Worm (Caenorhabditis elegans) whole organism, midembryonic: ENCODE data around the gene mrpl-41.
A peak's percentile ranks its signal among the peaks of the same experiment; 100 is the strongest.

Experiments
- T22C8.4 ChIP-seq: fragments of 200-800 bp; sonication (Bioruptor generic); IDR thresholded peaks from 2 replicates; pipeline ENCODE4 v1.3.6; 2022; ENCODE audit warnings: missing genetic modification characterization, missing compliant biosample characterization
- cog-1 ChIP-seq: sonication (generic microtip); optimal IDR thresholded peaks from 2 replicates; lab custom pipeline; 2016; ENCODE audit warnings: missing genetic modification characterization, missing compliant biosample characterization
- flt-1 ChIP-seq: fragments of 200-800 bp; sonication (Bioruptor generic); IDR thresholded peaks from 2 replicates; pipeline ENCODE4 v1.3.6; 2022; ENCODE audit warnings: missing genetic modification characterization, missing compliant biosample characterization
- klf-2 ChIP-seq: fragments of 200-800 bp; sonication (Bioruptor generic); conservative IDR thresholded peaks from 2 replicates; pipeline ENCODE4 v1.3.6; 2022; ENCODE audit warnings: missing genetic modification reagents, missing genetic modification characterization, missing compliant biosample characterization
- med-1 ChIP-seq: sonication (generic microtip); optimal IDR thresholded peaks from 2 replicates; lab custom pipeline; 2017; ENCODE audit warnings: missing genetic modification characterization, mild to moderate bottlenecking, missing compliant biosample characterization, antibody characterized with exemption, missing genetic modification reagents; ENCODE audit not compliant: insufficient read depth
- ref-1 ChIP-seq: fragments of 200-800 bp; sonication (Bioruptor generic); conservative IDR thresholded peaks from 2 replicates; pipeline ENCODE4 v1.3.6; 2022; ENCODE audit warnings: missing genetic modification reagents, missing genetic modification characterization, missing compliant biosample characterization
- tab-1 ChIP-seq: fragments of 200-800 bp; sonication (Bioruptor generic); IDR thresholded peaks from 2 replicates; pipeline ENCODE4 v1.3.6; 2022; ENCODE audit warnings: missing genetic modification characterization, missing compliant biosample characterization
- ztf-23 ChIP-seq: fragments of 200-800 bp; sonication (Bioruptor generic); IDR thresholded peaks from 2 replicates; pipeline ENCODE4 v1.3.6; 2022; ENCODE audit warnings: missing genetic modification reagents, missing genetic modification characterization, missing compliant biosample characterization
- ztf-29 ChIP-seq: fragments of 200-800 bp; sonication (Bioruptor generic); IDR thresholded peaks from 2 replicates; pipeline ENCODE4 v1.3.6; 2022; ENCODE audit warnings: missing genetic modification reagents, missing genetic modification characterization, missing compliant biosample characterization

mrpl-41 gene

DNA sequence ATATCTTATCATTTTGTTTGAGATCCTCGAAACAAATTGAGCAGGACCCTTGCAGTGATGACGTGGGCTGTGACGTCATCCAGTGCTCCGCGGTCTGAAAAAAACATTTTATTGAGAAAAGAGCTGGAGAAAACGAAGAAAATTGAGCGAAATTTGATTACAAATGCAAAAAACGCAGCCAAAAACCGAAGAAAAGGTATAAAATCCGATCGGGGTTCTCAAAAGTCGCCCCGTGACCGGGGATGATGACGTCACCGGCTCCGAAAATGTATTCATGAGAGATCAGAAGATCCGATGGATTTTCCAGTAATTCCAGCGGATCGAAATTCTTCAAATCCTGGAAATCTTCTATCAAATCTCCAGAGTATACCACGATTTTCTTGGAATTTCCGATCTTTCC lies 6.3 kb upstream of the mrpl-41 start, which contains the start of gene trul-1:
Gene trul-1 (minus strand): TSS at position 101 of the 400 bp plus-strand sequence.
- no peak for TF ChIP-seq klf-2
- TF ChIP-seq ref-1 (GFP tag; lab: Robert Waterston, UW): no peak
- TF ChIP-seq ztf-23 (GFP tag; lab: Robert Waterston, UW): no peak
- TF ChIP-seq cog-1 (tag; lab: Kevin White, UChicago): no peak
- no peak for TF ChIP-seq tab-1 (GFP tag; lab: Robert Waterston, UW)
- TF ChIP-seq flt-1 (GFP tag; lab: Robert Waterston, UW): no peak
- TF ChIP-seq ztf-29 (GFP tag; lab: Robert Waterston, UW): no peak
- TF ChIP-seq med-1 (GFP tag; lab: Kevin White, UChicago): no peak
- TF ChIP-seq T22C8.4: no peak

ce11 chrII:283594-283993 lies 5.1 kb upstream of the mrpl-41 start, which contains the start of gene B0432.9:
Gene B0432.9 (minus strand): TSS chrII:283694.
- no peak for TF ChIP-seq tab-1 (GFP tag; lab: Robert Waterston, UW)
- TF ChIP-seq ztf-23 (GFP tag; lab: Robert Waterston, UW): no peak
- no peak for TF ChIP-seq med-1 (GFP tag; lab: Kevin White, UChicago)
- TF ChIP-seq T22C8.4: no peak
- TF ChIP-seq ztf-29 (GFP tag; lab: Robert Waterston, UW): no peak
- TF ChIP-seq ref-1 (GFP tag; lab: Robert Waterston, UW): no peak
- no peak for TF ChIP-seq flt-1 (GFP tag; lab: Robert Waterston, UW)
- no peak for TF ChIP-seq klf-2
- TF ChIP-seq cog-1 (tag; lab: Kevin White, UChicago): no peak

- TF ChIP-seq klf-2 (no peak), tab-1 (GFP tag; lab: Robert Waterston, UW) (no peak), cog-1 (tag; lab: Kevin White, UChicago) (peak; percentile 29), ref-1 (GFP tag; lab: Robert Waterston, UW) (no peak), ztf-23 (GFP tag; lab: Robert Waterston, UW) (no peak), flt-1 (GFP tag; lab: Robert Waterston, UW) (no peak)
Observed at ce11 chrII:285627-286550, 2.9 kb upstream of the mrpl-41 start, which contains the start of gene B0432.10. Gene B0432.10 (minus strand): TSS chrII:286275.

- TF ChIP-seq ref-1 (GFP tag; lab: Robert Waterston, UW) (no peak), ztf-29 (GFP tag; lab: Robert Waterston, UW) (no peak), klf-2 (no peak), flt-1 (GFP tag; lab: Robert Waterston, UW) (no peak), ztf-23 (GFP tag; lab: Robert Waterston, UW) (no peak), med-1 (GFP tag; lab: Kevin White, UChicago) (no peak), T22C8.4 (0 out of 2 replicates have a peak, but pooled peaks have one; percentile 20), cog-1 (tag; lab: Kevin White, UChicago) (no peak)
Observed at ce11 chrII:286551-286724, 2.3 kb upstream of the mrpl-41 start, which contains the start of gene misc-1. Gene misc-1 (plus strand): TSS chrII:286625.

DNA sequence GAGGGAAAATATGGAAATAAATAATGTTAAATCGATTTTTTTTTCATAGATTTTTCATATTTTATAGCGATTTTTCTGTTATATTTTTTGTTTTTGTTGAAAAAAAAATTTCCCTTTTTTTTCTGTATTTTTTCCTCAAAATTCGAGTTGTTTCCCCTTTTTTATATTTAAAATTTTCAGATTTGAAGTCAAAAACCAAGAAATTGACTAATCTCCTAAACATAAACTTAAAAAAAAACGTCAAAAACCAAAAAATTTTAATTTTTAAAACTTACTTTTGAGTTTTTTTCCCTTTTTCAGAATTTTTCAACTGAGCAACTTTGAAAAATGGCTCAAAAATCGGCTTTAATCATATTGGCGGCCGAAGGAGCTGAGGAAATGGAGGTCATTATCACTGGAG lies 1.5 kb downstream of the mrpl-41 start, which contains the start of gene djr-1.1:
Gene djr-1.1 (plus strand): TSS at position 301 of the 400 bp plus-strand sequence.
- TF ChIP-seq ref-1 (GFP tag; lab: Robert Waterston, UW) (no peak), med-1 (GFP tag; lab: Kevin White, UChicago) (no peak), tab-1 (GFP tag; lab: Robert Waterston, UW) (no peak), flt-1 (GFP tag; lab: Robert Waterston, UW) (no peak), ztf-29 (GFP tag; lab: Robert Waterston, UW) (no peak), cog-1 (tag; lab: Kevin White, UChicago) (no peak), klf-2 (no peak), T22C8.4 (no peak), ztf-23 (GFP tag; lab: Robert Waterston, UW) (no peak)

DNA sequence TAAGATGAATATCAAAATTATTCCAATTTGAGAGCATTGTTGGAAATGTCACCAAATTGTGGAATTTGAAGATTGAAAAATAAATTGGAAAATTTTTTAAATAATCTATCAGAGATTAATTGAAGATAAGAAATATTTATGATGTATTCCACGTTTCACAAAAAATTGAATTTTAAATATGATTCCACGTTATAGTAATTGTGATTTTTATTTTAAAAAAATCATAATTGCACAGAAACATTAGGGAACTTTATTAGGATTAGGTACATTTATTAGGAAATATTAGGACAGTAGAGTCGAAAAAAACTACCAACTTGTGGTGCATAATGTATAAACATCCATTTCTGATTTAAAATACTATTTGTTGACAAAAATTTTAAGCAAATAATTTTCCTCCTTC lies 5.9 kb downstream of the mrpl-41 start, which contains the start of gene B0432.11:
Gene B0432.11 (minus strand): TSS at position 101 of the 400 bp plus-strand sequence.
- TF ChIP-seq ref-1 (GFP tag; lab: Robert Waterston, UW) (no peak), flt-1 (GFP tag; lab: Robert Waterston, UW) (no peak), klf-2 (no peak), ztf-29 (GFP tag; lab: Robert Waterston, UW) (no peak), med-1 (GFP tag; lab: Kevin White, UChicago) (no peak), T22C8.4 (no peak), tab-1 (GFP tag; lab: Robert Waterston, UW) (no peak)

- TF ChIP-seq cog-1 (tag; lab: Kevin White, UChicago): no peak
- no peak for TF ChIP-seq T22C8.4
- TF ChIP-seq med-1 (GFP tag; lab: Kevin White, UChicago): no peak
- no peak for TF ChIP-seq ztf-23 (GFP tag; lab: Robert Waterston, UW)
- TF ChIP-seq ref-1 (GFP tag; lab: Robert Waterston, UW): no peak
Observed at ce11 chrII:296911-297440, 8.2 kb downstream of the mrpl-41 start, which contains the start of the genes clec-117 and B0432.1. Gene clec-117 (minus strand): TSS chrII:297011. Gene B0432.1 (plus strand): TSS chrII:297390.

DNA sequence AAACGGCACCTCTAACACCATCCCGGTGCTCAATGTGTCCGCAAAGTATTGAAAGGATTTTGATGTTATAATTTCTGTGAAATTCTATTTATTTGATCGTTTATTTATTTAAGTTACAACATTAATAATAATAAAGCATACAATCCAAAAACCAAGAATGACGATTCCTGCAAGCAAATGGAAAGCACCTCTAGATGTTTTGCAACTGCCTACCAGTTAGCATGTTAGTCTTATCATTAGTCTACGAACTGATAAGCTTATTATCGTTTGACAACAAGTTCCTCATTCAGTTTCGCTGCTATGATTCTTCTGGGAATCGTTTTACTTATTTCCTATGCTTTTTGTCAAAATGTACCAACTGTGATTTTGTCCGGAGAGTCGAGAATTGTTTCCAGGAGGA lies 10.9 kb downstream of the mrpl-41 start, which contains the start of gene K01A2.6:
Gene K01A2.6 (plus strand): TSS at position 301 of the 400 bp plus-strand sequence.
- TF ChIP-seq ztf-23 (GFP tag; lab: Robert Waterston, UW) (no peak), klf-2 (no peak), flt-1 (GFP tag; lab: Robert Waterston, UW) (no peak), cog-1 (tag; lab: Kevin White, UChicago) (no peak), ref-1 (GFP tag; lab: Robert Waterston, UW) (no peak), T22C8.4 (no peak), med-1 (GFP tag; lab: Kevin White, UChicago) (no peak), tab-1 (GFP tag; lab: Robert Waterston, UW) (no peak), ztf-29 (GFP tag; lab: Robert Waterston, UW) (no peak)
